Fruit fly (Drosophila melanogaster): ENCODE data around the gene CG12204.

The CG12204 gene

DNA sequence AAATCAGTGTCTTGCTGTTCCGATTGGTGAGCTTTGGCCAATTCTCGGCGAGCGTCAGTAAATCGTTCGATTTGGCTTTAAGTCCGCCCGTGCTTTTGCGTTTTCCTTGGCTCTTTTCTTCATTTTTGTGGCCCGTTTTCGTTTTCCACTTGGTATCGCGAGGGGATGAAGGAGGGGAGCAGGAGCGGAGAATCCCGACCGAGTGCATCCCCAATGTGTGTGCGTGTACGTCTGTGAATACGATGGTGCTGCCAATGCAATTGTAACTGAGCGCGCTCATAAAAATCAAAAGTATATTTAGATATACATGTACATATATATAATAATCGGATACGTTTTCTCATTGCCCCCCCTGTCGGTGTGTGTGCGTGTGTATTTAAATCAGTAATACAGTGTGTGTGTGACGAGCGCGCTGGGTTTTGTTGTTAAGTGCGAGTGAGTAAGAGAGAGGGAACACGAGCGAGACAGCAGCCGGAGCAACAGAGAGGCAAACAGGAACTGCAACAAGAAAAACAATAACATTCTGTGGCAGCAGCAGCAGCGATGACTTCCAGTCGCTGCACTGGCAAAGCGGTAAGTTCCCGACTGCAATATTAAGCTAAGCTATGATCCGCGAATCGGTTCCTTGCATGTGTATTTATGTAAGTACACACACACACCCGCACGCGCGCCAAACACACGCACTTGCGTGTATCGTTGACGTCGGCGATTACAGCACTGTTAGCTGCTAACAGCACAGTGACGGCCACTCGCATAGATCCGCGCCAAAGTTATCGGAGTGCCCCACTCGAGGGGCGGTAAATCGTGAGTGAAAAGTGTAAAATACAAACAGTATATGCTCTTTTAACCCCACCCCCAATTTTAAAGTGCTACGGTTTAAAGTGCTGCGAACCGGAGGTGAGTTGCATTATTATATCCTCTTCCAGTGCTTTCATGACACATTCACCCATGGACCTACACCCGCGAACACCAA, 1.7 kb upstream of the CG12204 start (continued):
- TF ChIP-seq BEAF-32 (GFP tag; optimal IDR thresholded peaks at IDR 0.05), result no peak
- TF ChIP-seq ATbp (GFP tag; optimal IDR thresholded peaks at IDR 0.05), result peak; percentile 61
- TF ChIP-seq her (GFP tag; optimal IDR thresholded peaks at IDR 0.05), result peak; percentile 72
- peak; percentile 55 to 76 for TF ChIP-seq Hr51 (GFP tag; optimal IDR thresholded peaks at IDR 0.05)
- no peak for TF ChIP-seq CG11093 (GFP tag; IDR thresholded peaks at IDR 0.05)
- peak; percentile 8 for TF ChIP-seq CG4854 (GFP tag; optimal IDR thresholded peaks at IDR 0.05)
- peak; percentile 57 for TF ChIP-seq Dek (tag; optimal IDR thresholded peaks at IDR 0.05)
- TF ChIP-seq bsh (GFP tag; optimal IDR thresholded peaks at IDR 0.05), result peak; percentile 1 to 48
- peak; percentile 49 for TF ChIP-seq klu (GFP tag; IDR thresholded peaks at IDR 0.05)
- TF ChIP-seq CG15601 (tag; optimal IDR thresholded peaks at IDR 0.05), result no peak
- TF ChIP-seq Aef1 (GFP tag; IDR thresholded peaks at IDR 0.05), result peak; percentile 22; the same call in 1 of the 3 replicates
- no peak for TF ChIP-seq Mad (GFP tag; optimal IDR thresholded peaks at IDR 0.05)
- TF ChIP-seq Elba2 (GFP tag; optimal IDR thresholded peaks at IDR 0.05), result no peak
- TF ChIP-seq gt (GFP tag; IDR thresholded peaks at IDR 0.05), result no peak
- TF ChIP-seq E2f2 (GFP tag; IDR thresholded peaks at IDR 0.05), result peak; percentile 44
- peak; percentile 71 for TF ChIP-seq dmrt99B (tag; optimal IDR thresholded peaks at IDR 0.05)
- no peak for TF ChIP-seq crc (GFP tag; optimal IDR thresholded peaks at IDR 0.05)
- no peak for TF ChIP-seq nerfin-2 (GFP tag; IDR thresholded peaks at IDR 0.05; ENCODE audit: partially characterized antibody)
- no peak for TF ChIP-seq Tbp (GFP tag; optimal IDR thresholded peaks at IDR 0.05)
- TF ChIP-seq CoRest (tag; optimal IDR thresholded peaks at IDR 0.05), result peak; percentile 68
- no peak for TF ChIP-seq CG7987 (GFP tag; optimal IDR thresholded peaks at IDR 0.05)
- peak; percentile 49 for TF ChIP-seq CG6813 (GFP tag; optimal IDR thresholded peaks at IDR 0.05)
- TF ChIP-seq emc (GFP tag; optimal IDR thresholded peaks at IDR 0.05), result no peak
- no peak for TF ChIP-seq CkIIα-i1 (GFP tag; IDR thresholded peaks at IDR 0.05)
- no peak for TF ChIP-seq HLHmδ (GFP tag; optimal IDR thresholded peaks at IDR 0.05)
- TF ChIP-seq ERR (GFP tag; optimal IDR thresholded peaks at IDR 0.05), result peak; percentile 42
- TF ChIP-seq pb (GFP tag; optimal IDR thresholded peaks at IDR 0.05), result peak; percentile 54
- TF ChIP-seq CG8765 (GFP tag; IDR thresholded peaks at IDR 0.05), result no peak
- TF ChIP-seq tll (GFP tag; optimal IDR thresholded peaks at IDR 0.05), result no peak
- no peak for TF ChIP-seq zf30C (GFP tag; optimal IDR thresholded peaks at IDR 0.05)
- peak; percentile 47; the same call in 1 of the 2 replicates for TF ChIP-seq ssp (GFP tag; IDR thresholded peaks at IDR 0.05)
- TF ChIP-seq Sox102F (GFP tag; optimal IDR thresholded peaks at IDR 0.05), result no peak
- TF ChIP-seq Lim3 (GFP tag; IDR thresholded peaks at IDR 0.05), result no peak
- TF ChIP-seq z (GFP tag; IDR thresholded peaks at IDR 0.05), result no peak
- peak; percentile 76 for TF ChIP-seq CG15073 (GFP tag; optimal IDR thresholded peaks at IDR 0.05)
- no peak for TF ChIP-seq Gsc (GFP tag; IDR thresholded peaks at IDR 0.05)
- no peak for TF ChIP-seq insv (GFP tag; optimal IDR thresholded peaks at IDR 0.05)
- peak; percentile 56 for TF ChIP-seq CG12299 (tag; optimal IDR thresholded peaks at IDR 0.05)
- TF ChIP-seq CG7556 (GFP tag; optimal IDR thresholded peaks at IDR 0.05), result peak; percentile 48
- TF ChIP-seq CG14441 (GFP tag; IDR thresholded peaks at IDR 0.05), result peak; percentile 70
- no peak for TF ChIP-seq usp (GFP tag; optimal IDR thresholded peaks at IDR 0.05)
- no peak for TF ChIP-seq CG14965 (GFP tag; optimal IDR thresholded peaks at IDR 0.05; ENCODE audit: borderline replicate concordance)
- TF ChIP-seq bab2 (GFP tag; optimal IDR thresholded peaks at IDR 0.05), result peak; percentile 30
- peak; percentile 31 for TF ChIP-seq CG1233 (GFP tag; optimal IDR thresholded peaks at IDR 0.05)
- TF ChIP-seq CG15696 (tag; optimal IDR thresholded peaks at IDR 0.05), result peak; percentile 25
- no peak for TF ChIP-seq CG10959 (GFP tag; IDR thresholded peaks at IDR 0.05)
- peak; percentile 18 for TF ChIP-seq CG4424 (GFP tag; optimal IDR thresholded peaks at IDR 0.05)
- peak; percentile 67 for TF ChIP-seq pum (GFP tag; optimal IDR thresholded peaks at IDR 0.05)

All from whole organism, embryonic.